Fruit fly (Drosophila melanogaster): ENCODE data around the gene CG10576.

The CG10576 gene

DNA sequence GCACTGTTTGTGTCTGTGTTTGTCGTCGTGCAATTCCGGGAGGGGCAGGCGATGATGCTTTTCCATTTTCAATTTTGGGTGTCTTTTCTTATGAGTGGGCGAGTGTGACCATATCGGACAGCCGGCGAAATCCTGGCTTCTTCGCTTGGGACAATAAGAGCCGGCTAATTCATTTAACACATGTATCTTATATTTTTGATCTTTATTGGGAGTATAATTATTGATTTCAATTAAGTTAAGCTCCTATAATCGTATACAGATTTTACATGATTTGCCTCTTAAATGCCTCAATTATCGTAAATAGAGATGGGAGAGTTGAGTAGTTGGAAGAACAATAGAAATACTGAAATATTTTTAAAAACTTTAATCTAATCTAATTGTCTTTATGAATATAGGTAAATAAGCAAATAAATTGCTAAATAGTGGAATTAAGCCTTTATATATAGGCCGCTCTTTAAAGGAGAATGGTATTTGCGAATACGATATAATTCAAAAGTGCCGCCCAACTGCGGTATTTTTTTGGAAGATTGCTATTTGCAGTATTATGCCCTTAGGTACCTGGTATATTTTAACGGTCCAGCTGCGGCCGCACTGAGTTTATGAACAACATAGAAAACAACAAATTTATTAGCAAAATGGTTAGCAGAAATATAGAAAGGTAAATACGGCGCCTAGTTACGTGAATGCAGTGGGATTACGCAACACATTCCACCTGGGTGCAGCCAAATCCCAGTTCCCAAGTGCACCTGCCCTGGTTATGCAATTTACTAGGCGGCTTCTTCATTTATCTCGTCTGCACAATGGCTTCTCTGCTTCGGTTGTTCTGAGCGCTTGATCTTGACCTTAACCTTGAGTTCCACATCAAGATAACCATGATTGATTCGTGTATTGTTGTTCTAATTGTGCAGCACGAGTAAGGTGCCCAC, 14.2 kb upstream of the CG10576 start, which contains the start of the genes Myt1, PGRP-LD and Pmi:
TSS of gene Myt1 (minus strand) at position 116 of the 926 bp plus-strand sequence.
TSS of gene PGRP-LD (plus strand) at position 576 of the 926 bp plus-strand sequence.
TSS of gene Pmi (plus strand) at position 576 of the 926 bp plus-strand sequence.
- peak; percentile 1 for TF ChIP-seq ey (GFP tag; optimal IDR thresholded peaks at IDR 0.05)
- TF ChIP-seq Myc (optimal IDR thresholded peaks at IDR 0.05): peak; percentile 8
- peak; percentile 4 for TF ChIP-seq psq (GFP tag; optimal IDR thresholded peaks at IDR 0.05)
- no peak for TF ChIP-seq br (GFP tag; optimal IDR thresholded peaks at IDR 0.05)

DNA sequence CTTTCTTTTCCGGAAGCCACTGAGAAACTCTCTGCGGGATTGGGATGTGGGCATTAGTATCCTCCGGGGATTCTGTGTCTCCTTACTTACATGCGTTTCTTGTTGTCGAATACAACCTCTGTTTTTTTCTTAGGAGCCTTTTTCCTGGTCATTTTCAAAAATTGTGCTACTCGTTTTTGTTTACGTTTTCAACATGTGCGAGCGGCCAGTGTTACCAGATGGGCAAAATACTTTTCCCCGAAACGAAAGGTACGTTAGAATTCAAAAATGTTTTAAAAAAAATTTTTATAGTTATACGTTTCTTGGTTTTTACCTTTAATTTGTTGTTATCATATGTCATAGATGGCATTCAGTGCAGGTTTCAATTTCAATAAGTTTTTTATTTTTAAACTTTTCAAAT, 11.6 kb upstream of the CG10576 start, which contains the start of gene vito:
TSS of gene vito (minus strand) at position 220 of the 400 bp plus-strand sequence.
- TF ChIP-seq Myc (optimal IDR thresholded peaks at IDR 0.05) (no peak), CG32264 (GFP tag; optimal IDR thresholded peaks at IDR 0.05) (no peak), Abd-B (GFP tag; optimal IDR thresholded peaks at IDR 0.05) (no peak)

DNA sequence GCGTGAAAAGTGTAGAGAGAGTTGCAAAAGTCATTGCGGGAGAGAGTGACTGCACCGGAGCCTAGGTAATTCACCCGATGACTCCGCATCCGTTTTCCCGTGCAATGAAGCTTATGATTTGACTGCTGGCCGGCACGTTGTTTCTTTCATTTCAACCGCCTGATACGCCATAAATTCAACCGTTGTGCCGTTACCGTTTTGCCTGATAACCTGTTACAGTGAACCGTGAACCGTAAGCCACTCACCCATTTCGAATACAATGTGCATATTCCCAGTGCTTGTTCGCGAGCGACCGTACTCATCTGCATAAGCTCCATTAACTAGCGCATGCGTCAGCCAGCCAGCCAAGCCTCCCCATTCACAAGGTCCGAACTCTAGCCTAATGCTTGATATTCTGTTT, 9.3 kb upstream of the CG10576 start:
- TF ChIP-seq Rel (GFP tag; optimal IDR thresholded peaks at IDR 0.05): no peak
- peak; percentile 35 for TF ChIP-seq Rel (tag; optimal IDR thresholded peaks at IDR 0.05)
- no peak for TF ChIP-seq Vsx2 (GFP tag; optimal IDR thresholded peaks at IDR 0.05; ENCODE audit: partially characterized antibody)
- TF ChIP-seq CG9705 (GFP tag; optimal IDR thresholded peaks at IDR 0.05): no peak

DNA sequence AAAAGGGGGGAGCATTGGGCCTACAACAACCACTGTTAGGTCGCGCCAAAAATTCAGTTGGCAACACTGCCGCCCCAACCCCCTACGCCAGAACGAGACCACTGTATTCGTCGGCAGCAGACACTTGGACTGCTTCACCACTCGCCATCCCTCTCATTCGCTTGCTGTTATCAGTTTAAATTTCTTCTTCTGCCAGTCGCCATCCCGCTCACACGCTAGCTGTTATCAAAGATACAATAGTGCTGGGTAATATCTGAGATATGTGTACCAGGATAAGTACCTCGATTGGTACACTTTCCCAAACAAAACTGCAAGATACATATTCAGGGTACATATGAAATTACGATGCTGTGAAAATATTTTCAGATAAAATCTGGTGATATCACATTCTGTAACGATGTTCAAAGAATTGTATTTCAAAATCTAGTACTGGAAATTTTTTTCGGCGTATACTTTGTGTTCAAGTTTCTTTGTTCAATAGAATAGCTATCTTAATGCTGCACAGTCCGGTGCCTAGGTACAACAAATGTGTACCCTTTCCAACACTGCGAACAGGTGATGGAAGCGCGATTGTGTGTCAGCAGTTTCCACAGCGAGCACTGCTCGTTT, 5.4 kb upstream of the CG10576 start:
- TF ChIP-seq lola (GFP tag; optimal IDR thresholded peaks at IDR 0.05): no peak
- peak; percentile 93 for TF ChIP-seq fru (GFP tag; optimal IDR thresholded peaks at IDR 0.05)
- TF ChIP-seq Abd-B (GFP tag; optimal IDR thresholded peaks at IDR 0.05): no peak
- TF ChIP-seq Sp1 (GFP tag; optimal IDR thresholded peaks at IDR 0.05): peak; percentile 88
- peak; percentile 100 for TF ChIP-seq GATAd (GFP tag; optimal IDR thresholded peaks at IDR 0.05)
- TF ChIP-seq Hnf4 (GFP tag; optimal IDR thresholded peaks at IDR 0.05): no peak
- TF ChIP-seq CG32264 (GFP tag; optimal IDR thresholded peaks at IDR 0.05): peak; percentile 85
- TF ChIP-seq jim (GFP tag; optimal IDR thresholded peaks at IDR 0.05): peak; percentile 88
- TF ChIP-seq Hr83 (GFP tag; optimal IDR thresholded peaks at IDR 0.05; ENCODE audit: poor library complexity, severe bottlenecking): peak; percentile 59
- TF ChIP-seq Dfd (GFP tag; optimal IDR thresholded peaks at IDR 0.05): no peak
- TF ChIP-seq rgr (GFP tag; optimal IDR thresholded peaks at IDR 0.05): peak; percentile 91
- TF ChIP-seq tai (GFP tag; optimal IDR thresholded peaks at IDR 0.05): no peak
- TF ChIP-seq N (GFP tag; optimal IDR thresholded peaks at IDR 0.05): no peak
- peak; percentile 73 for TF ChIP-seq CG9705 (GFP tag; optimal IDR thresholded peaks at IDR 0.05)
- peak; percentile 89 for TF ChIP-seq Jra (GFP tag; optimal IDR thresholded peaks at IDR 0.05)
- peak; percentile 94 for TF ChIP-seq br (GFP tag; optimal IDR thresholded peaks at IDR 0.05)
- TF ChIP-seq Mio (GFP tag; optimal IDR thresholded peaks at IDR 0.05): peak; percentile 66
- peak; percentile 45 for TF ChIP-seq psq (GFP tag; optimal IDR thresholded peaks at IDR 0.05)
- peak; percentile 49 for TF ChIP-seq Dif (GFP tag; optimal IDR thresholded peaks at IDR 0.05; ENCODE audit: partially characterized antibody)
- peak; percentile 93 for TF ChIP-seq h (GFP tag; optimal IDR thresholded peaks at IDR 0.05)
- peak; percentile 14 for TF ChIP-seq dsf (GFP tag; optimal IDR thresholded peaks at IDR 0.05; ENCODE audit: borderline replicate concordance)
- peak; percentile 92 for TF ChIP-seq Myc (optimal IDR thresholded peaks at IDR 0.05)
- peak in 1 of 2 experiments; percentile 41 for TF ChIP-seq dl (GFP tag; optimal IDR thresholded peaks at IDR 0.05; ENCODE audit: insufficient read depth in 1 of 2, partially characterized antibody in 2 of 2)
- peak; percentile 89 for TF ChIP-seq HLH106 (tag; optimal IDR thresholded peaks at IDR 0.05)
- TF ChIP-seq foxo (GFP tag; optimal IDR thresholded peaks at IDR 0.05): peak; percentile 60 to 93
- peak; percentile 94 for TF ChIP-seq OdsH (GFP tag; optimal IDR thresholded peaks at IDR 0.05)
- TF ChIP-seq ey (GFP tag; optimal IDR thresholded peaks at IDR 0.05): peak; percentile 93
- peak; percentile 95 for TF ChIP-seq woc (GFP tag; optimal IDR thresholded peaks at IDR 0.05)
- peak; percentile 89 for TF ChIP-seq sv (GFP tag; optimal IDR thresholded peaks at IDR 0.05)
- no peak for TF ChIP-seq Rel (GFP tag; optimal IDR thresholded peaks at IDR 0.05)
- TF ChIP-seq Rel (tag; optimal IDR thresholded peaks at IDR 0.05): peak; percentile 86
